Worm (Caenorhabditis elegans): Measurements from ENCODE around the gene osta-2.

osta-2 gene

DNA sequence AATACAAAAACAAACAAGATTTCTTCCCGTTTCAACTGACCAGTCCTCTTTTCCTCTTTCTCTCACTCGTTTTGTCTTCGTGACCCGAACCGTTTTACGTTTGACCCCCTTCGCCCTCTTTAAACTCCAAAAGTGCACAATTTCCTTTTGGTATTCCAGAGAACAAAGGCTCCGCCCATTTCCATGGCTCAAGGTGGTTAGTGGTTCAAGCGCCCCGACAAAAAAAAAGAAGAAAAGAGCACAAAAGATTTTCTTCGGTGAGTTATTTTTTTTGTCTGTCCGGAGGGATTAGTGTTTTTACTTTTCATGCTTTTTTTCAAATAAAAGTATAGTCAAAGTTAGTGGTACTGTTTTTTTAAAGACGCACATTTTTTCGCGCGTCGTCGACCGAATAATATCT is at the start of gene osta-2:
TSS of gene osta-2 (plus strand) at position 160 of the 400 bp plus-strand sequence.
- TF ChIP-seq ztf-16 (tag; optimal IDR thresholded peaks at IDR 0.05) (no peak), unc-55 (GFP tag; optimal IDR thresholded peaks at IDR 0.05) (no peak), pat-9 (tag; optimal IDR thresholded peaks at IDR 0.05) (no peak), unc-42 (tag; optimal IDR thresholded peaks at IDR 0.05) (no peak), ceh-2 (tag; optimal IDR thresholded peaks at IDR 0.05) (no peak), C08G9.2 (tag; optimal IDR thresholded peaks at IDR 0.05) (no peak), C38D4.7 (GFP tag; optimal IDR thresholded peaks at IDR 0.05) (no peak), ceh-30 (tag; optimal IDR thresholded peaks at IDR 0.05) (no peak), ceh-6 (GFP tag; optimal IDR thresholded peaks at IDR 0.05) (no peak), ceh-45 (GFP tag; IDR thresholded peaks at IDR 0.05) (no peak), madf-2 (tag; optimal IDR thresholded peaks at IDR 0.05) (no peak), ceh-34 (tag; optimal IDR thresholded peaks at IDR 0.05) (no peak), lin-11 (tag; optimal IDR thresholded peaks at IDR 0.05) (no peak), elt-2 (tag; optimal IDR thresholded peaks at IDR 0.05) (no peak), hlh-6 (tag; optimal IDR thresholded peaks at IDR 0.05) (no peak), nhr-232 (tag; optimal IDR thresholded peaks at IDR 0.05) (no peak), pha-2 (tag; optimal IDR thresholded peaks at IDR 0.05) (no peak)

DNA sequence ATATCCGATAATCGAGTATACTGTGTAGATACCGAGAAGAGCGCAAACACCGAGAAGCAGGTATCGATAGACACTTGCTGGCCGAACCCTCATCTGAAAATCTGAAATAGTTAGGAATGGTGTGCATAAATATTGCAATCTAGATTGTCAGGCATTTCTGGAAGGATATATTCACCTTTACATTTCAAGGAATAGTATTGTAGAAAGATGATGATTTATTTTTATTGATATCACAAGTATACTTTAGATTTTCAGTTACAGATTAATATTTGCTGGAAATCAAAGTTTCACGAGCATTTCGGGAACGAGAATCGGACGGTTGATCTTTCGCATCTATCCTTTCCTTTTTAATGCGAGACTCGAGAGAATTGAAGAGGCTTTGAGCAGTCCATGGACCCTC is 47.8 kb upstream of the osta-2 start, which contains the start of gene fut-3:
TSS of gene fut-3 (minus strand) at position 101 of the 400 bp plus-strand sequence.
- TF ChIP-seq ceh-6 (GFP tag; optimal IDR thresholded peaks at IDR 0.05) (no peak), nfya-1 (tag; optimal IDR thresholded peaks at IDR 0.05) (no peak), hlh-8 (tag; optimal IDR thresholded peaks at IDR 0.05) (no peak), nhr-11 (tag; optimal IDR thresholded peaks at IDR 0.05) (no peak), pros-1 (tag; optimal IDR thresholded peaks at IDR 0.05) (no peak), madf-2 (tag; optimal IDR thresholded peaks at IDR 0.05) (no peak), ceh-22 (tag; optimal IDR thresholded peaks at IDR 0.05) (no peak), tbx-7 (tag; optimal IDR thresholded peaks at IDR 0.05) (no peak), hlh-30 (tag; optimal IDR thresholded peaks at IDR 0.05; ENCODE audit: insufficient read depth) (no peak), che-1 (tag; optimal IDR thresholded peaks at IDR 0.05) (no peak), fkh-6 (tag; optimal IDR thresholded peaks at IDR 0.05) (no peak), ceh-2 (tag; optimal IDR thresholded peaks at IDR 0.05) (no peak), gmeb-2 (tag; optimal IDR thresholded peaks at IDR 0.05) (no peak), T23F11.4 (GFP tag; optimal IDR thresholded peaks at IDR 0.05) (no peak), ahr-1 (tag; optimal IDR thresholded peaks at IDR 0.05) (no peak), unc-86 (tag; optimal IDR thresholded peaks at IDR 0.05) (no peak), hlh-13 (GFP tag; optimal IDR thresholded peaks at IDR 0.05) (no peak)

DNA sequence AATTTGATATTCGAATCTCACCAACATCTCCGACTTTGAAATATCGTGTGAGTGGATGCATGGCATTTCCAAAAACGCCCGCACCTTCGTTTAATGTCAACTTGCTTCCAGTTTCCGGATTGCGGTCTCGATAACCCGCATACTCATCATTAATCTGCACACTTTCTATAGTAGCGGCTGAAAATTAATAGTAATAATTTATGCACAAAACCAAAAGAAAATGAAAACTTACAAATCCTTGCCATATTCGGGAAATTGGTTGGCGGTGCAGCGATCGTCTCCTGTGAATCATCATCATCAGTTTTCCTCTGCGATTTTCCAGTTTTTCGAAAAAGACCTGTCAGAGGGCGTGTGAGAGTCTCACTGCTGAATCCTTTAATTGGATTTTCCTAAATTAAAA is 47.3 kb upstream of the osta-2 start:
- TF ChIP-seq lin-11 (tag; optimal IDR thresholded peaks at IDR 0.05) (no peak), lim-6 (tag; optimal IDR thresholded peaks at IDR 0.05) (no peak)

DNA sequence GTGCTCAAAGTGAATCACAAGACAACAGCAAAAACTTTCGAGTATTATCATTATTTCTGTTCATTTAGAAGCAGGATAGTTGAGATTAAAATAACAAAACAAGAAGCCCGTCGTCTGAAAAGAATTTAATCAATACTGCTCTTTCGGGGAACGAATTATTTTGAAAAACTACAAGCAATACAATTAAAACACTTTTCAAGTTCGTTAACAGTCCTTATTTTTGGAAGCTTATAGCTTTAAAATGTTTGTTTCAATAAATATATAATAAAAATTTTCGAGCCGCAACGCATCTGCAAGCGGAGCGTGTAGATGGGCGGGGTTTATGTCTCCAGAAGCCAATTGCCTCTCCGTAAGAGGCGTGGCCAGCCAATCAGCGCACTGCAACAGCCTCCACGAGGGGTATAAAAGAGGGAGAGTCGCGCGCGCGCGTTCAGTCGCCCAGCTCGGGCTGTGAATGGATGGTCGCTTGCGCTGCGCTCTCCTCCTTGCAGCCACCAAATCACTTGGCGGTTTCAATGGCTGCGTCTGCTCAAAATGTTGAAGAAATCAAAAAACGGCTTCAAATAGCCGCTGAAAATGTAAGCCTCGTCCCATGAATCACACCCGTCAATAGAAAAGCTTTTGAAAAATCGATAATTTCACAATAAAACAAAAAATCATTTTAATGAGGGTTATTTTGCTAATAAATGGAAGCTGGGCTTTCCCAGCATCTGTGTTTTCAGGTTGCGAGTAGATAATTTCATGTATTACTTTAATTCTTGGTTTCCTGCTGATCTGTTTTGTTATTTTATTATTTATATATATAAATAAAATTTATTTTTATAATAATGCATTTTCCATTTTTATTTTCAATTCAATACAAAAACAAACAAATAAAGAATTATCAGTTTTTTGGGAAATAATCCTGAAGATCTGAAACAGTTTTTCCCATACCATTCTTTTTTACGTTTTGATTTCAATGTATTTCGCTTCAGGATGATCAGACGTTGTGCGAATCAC is 46.5 kb upstream of the osta-2 start, which contains the start of the genes ift-43 and mdt-26:
TSS of gene ift-43 (minus strand) at position 51 of the 999 bp plus-strand sequence.
TSS of gene mdt-26 (plus strand) at position 446 of the 999 bp plus-strand sequence.
- no peak for TF ChIP-seq elt-4 (tag; optimal IDR thresholded peaks at IDR 0.05)
- TF ChIP-seq ceh-31 (tag; optimal IDR thresholded peaks at IDR 0.05) = peak; percentile 78
- peak; percentile 14 for TF ChIP-seq tbx-7 (tag; optimal IDR thresholded peaks at IDR 0.05)
- TF ChIP-seq ceh-22 (tag; optimal IDR thresholded peaks at IDR 0.05) = peak; percentile 53
- peak; percentile 55 for TF ChIP-seq pros-1 (tag; optimal IDR thresholded peaks at IDR 0.05)
- peak; percentile 30 for TF ChIP-seq ref-2 (tag; optimal IDR thresholded peaks at IDR 0.05)
- peak; percentile 14 for TF ChIP-seq pat-9 (tag; optimal IDR thresholded peaks at IDR 0.05)
- TF ChIP-seq K02D7.2 (tag; optimal IDR thresholded peaks at IDR 0.05) = no peak
- no peak for TF ChIP-seq ceh-9 (tag; optimal IDR thresholded peaks at IDR 0.05)
- TF ChIP-seq fkh-6 (tag; optimal IDR thresholded peaks at IDR 0.05) = peak; percentile 56
- 0 out of 2 replicates have a peak, but pooled peaks have one; percentile 28 for TF ChIP-seq unc-3 (GFP tag; conservative IDR thresholded peaks at IDR 0.05)
- TF ChIP-seq unc-3 (tag; optimal IDR thresholded peaks at IDR 0.05) = no peak
- TF ChIP-seq nhr-11 (tag; optimal IDR thresholded peaks at IDR 0.05) = no peak
- no peak for TF ChIP-seq ahr-1 (tag; optimal IDR thresholded peaks at IDR 0.05)
- peak; percentile 57 for TF ChIP-seq rnt-1 (tag; optimal IDR thresholded peaks at IDR 0.05)
- peak; percentile 58; the same call in 1 of the 2 replicates for TF ChIP-seq ceh-45 (GFP tag; IDR thresholded peaks at IDR 0.05)
- TF ChIP-seq ceh-19 (GFP tag; optimal IDR thresholded peaks at IDR 0.05) = peak; percentile 4
- peak; percentile 58 for TF ChIP-seq unc-42 (tag; optimal IDR thresholded peaks at IDR 0.05)
- TF ChIP-seq sox-4 (tag; optimal IDR thresholded peaks at IDR 0.05) = peak; percentile 60
- peak; percentile 17; the same call in 1 of the 2 replicates for TF ChIP-seq sox-2 (GFP tag; IDR thresholded peaks at IDR 0.05)
- peak; percentile 17 for TF ChIP-seq nhr-232 (tag; optimal IDR thresholded peaks at IDR 0.05)
- peak; percentile 51 for TF ChIP-seq ceh-48 (tag; optimal IDR thresholded peaks at IDR 0.05)

Data from whole organism, late embryonic.